Worm (Caenorhabditis elegans): Measurements from ENCODE around the gene pno-1.

The pno-1 gene

DNA sequence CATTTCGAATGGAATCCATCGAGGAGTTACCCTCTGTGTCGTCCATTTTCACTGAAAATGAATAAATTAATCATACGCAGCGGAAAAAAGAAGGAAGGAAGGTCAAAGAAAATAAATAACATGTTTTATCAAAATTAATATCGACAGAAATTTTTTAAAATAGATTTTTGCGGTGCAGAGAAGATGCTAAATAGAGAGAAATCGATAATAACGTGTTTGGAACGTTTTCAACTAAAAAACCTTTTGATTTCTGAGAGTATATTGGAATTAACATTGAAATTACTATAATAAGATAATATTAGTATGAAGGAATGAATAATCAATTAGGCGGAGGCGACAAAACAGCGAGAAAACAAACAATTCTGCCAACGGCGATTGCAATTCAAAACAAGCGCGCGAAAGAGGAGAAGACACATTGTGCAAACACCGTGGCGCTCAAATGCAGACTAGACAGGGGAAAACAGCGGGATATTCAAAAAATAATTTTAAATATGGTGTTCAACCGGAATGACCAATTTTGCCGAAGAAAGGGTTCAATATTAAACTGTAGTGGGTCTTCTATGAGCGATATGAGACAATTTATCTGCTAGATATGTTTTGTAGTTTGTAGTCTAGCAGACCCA lies 26.2 kb downstream of the pno-1 start, which contains the start of gene wee-1.3 (continued):
- TF ChIP-seq pha-4 (tag; optimal IDR thresholded peaks at IDR 0.05) (no peak), lsl-1 (GFP tag; optimal IDR thresholded peaks at IDR 0.05) (peak; percentile 50), ztf-6 (GFP tag; IDR thresholded peaks at IDR 0.05) (no peak), bed-2 (GFP tag; IDR thresholded peaks at IDR 0.05) (no peak), sptf-2 (GFP tag; optimal IDR thresholded peaks at IDR 0.05) (no peak), nhr-120 (GFP tag; IDR thresholded peaks at IDR 0.05) (no peak), hrde-1 (tag; optimal IDR thresholded peaks at IDR 0.05; ENCODE audit: borderline replicate concordance) (no peak), chd-7 (tag; optimal IDR thresholded peaks at IDR 0.05) (no peak), Y53G8AR.9 (GFP tag; conservative IDR thresholded peaks at IDR 0.05) (no peak), sdz-38 (tag; optimal IDR thresholded peaks at IDR 0.05) (no peak), lir-1 (GFP tag; conservative IDR thresholded peaks at IDR 0.05) (no peak), pbrm-1 (GFP tag; IDR thresholded peaks at IDR 0.05) (peak; percentile 55; the same call in 1 of the 2 replicates), efl-1 (GFP tag; optimal IDR thresholded peaks at IDR 0.05) (peak; percentile 92), madf-6 (GFP tag; IDR thresholded peaks at IDR 0.05) (peak; percentile 78), F23B12.7 (tag; optimal IDR thresholded peaks at IDR 0.05; ENCODE audit: insufficient read depth) (peak; percentile 26), mes-4 (tag; optimal IDR thresholded peaks at IDR 0.05) (no peak), tbp1 (GFP tag; optimal IDR thresholded peaks at IDR 0.05) (peak; percentile 59), lin-35 (GFP tag; optimal IDR thresholded peaks at IDR 0.05) (peak; percentile 20 to 95 (median 70)), F22D6.2 (tag; optimal IDR thresholded peaks at IDR 0.05) (no peak), Y95B8A.8 (GFP tag; IDR thresholded peaks at IDR 0.05) (no peak), egrh-3 (GFP tag; IDR thresholded peaks at IDR 0.05) (no peak), sea-2 (GFP tag; IDR thresholded peaks at IDR 0.05) (no peak), snpc-1.3 (tag; optimal IDR thresholded peaks at IDR 0.05; ENCODE audit: insufficient read depth) (no peak), ceh-79 (tag; optimal IDR thresholded peaks at IDR 0.05) (no peak), athp-1 (tag; optimal IDR thresholded peaks at IDR 0.05) (peak; percentile 6), hlh-12 (tag; optimal IDR thresholded peaks at IDR 0.05) (no peak), him-1 (tag; optimal IDR thresholded peaks at IDR 0.05) (no peak), lag-1 (GFP tag; IDR thresholded peaks at IDR 0.05) (no peak), F52B5.7 (tag; optimal IDR thresholded peaks at IDR 0.05) (no peak), lin-54 (GFP tag; optimal IDR thresholded peaks at IDR 0.05) (peak; percentile 98), nhr-179 (tag; optimal IDR thresholded peaks at IDR 0.05) (no peak), ztf-22 (GFP tag; optimal IDR thresholded peaks at IDR 0.05) (no peak), hlh-26 (GFP tag; conservative IDR thresholded peaks at IDR 0.05) (no peak), egl-44 (GFP tag; IDR thresholded peaks at IDR 0.05) (no peak), ceh-58 (GFP tag; IDR thresholded peaks at IDR 0.05) (no peak), ztf-3 (GFP tag; optimal IDR thresholded peaks at IDR 0.05) (no peak), attf-3 (GFP tag; conservative IDR thresholded peaks at IDR 0.05) (peak; percentile 70; the same call in 1 of the 2 replicates), hmg-20 (GFP tag; IDR thresholded peaks at IDR 0.05) (no peak), lin-26 (GFP tag; IDR thresholded peaks at IDR 0.05) (no peak), nfya-2 (GFP tag; IDR thresholded peaks at IDR 0.05) (no peak), F37B4.10 (GFP tag; IDR thresholded peaks at IDR 0.05) (no peak), ztf-28 (GFP tag; IDR thresholded peaks at IDR 0.05) (no peak), zfh-2 (GFP tag; conservative IDR thresholded peaks at IDR 0.05) (no peak), xnd-1 (tag; optimal IDR thresholded peaks at IDR 0.05) (peak; percentile 19), nhr-90 (tag; optimal IDR thresholded peaks at IDR 0.05) (no peak), dox-1 (GFP tag; IDR thresholded peaks at IDR 0.05) (peak; percentile 65), ets-4 (GFP tag; optimal IDR thresholded peaks at IDR 0.05) (no peak), B0035.1 (tag; optimal IDR thresholded peaks at IDR 0.05) (no peak), tlf-1 (GFP tag; optimal IDR thresholded peaks at IDR 0.05) (no peak)

Data from whole organism, young adult.